Fruit fly (Drosophila melanogaster): ENCODE results near the gene CG1677.

DNA sequence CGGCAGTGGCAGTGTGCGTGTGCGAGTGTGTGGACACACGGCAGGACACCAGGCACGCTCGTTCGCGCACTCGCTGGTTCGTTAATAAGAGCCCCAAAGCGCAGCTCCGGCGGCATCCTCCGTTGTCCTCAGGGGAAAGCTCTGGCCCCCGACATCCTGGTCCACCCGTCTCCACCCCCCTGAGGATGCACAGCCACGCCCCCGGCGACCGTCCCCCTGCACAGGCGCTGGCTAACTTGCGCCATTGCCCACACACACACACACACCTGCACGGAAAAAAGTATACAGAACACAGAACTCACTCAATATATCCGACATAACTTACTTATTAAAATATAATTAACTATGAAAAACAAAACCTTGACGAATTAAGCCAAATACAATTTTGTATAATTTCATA, 159.5 kb downstream of the CG1677 start:
- no peak for TF ChIP-seq insv (optimal IDR thresholded peaks at IDR 0.05)
- TF ChIP-seq Sin3A (optimal IDR thresholded peaks at IDR 0.05): no peak
- TF ChIP-seq ttk (optimal IDR thresholded peaks at IDR 0.05): no peak
- TF ChIP-seq h (optimal IDR thresholded peaks at IDR 0.05): no peak

Data from Kc167 (cell line).